Worm (Caenorhabditis elegans): Measurements from ENCODE around the gene F41E7.7.

DNA sequence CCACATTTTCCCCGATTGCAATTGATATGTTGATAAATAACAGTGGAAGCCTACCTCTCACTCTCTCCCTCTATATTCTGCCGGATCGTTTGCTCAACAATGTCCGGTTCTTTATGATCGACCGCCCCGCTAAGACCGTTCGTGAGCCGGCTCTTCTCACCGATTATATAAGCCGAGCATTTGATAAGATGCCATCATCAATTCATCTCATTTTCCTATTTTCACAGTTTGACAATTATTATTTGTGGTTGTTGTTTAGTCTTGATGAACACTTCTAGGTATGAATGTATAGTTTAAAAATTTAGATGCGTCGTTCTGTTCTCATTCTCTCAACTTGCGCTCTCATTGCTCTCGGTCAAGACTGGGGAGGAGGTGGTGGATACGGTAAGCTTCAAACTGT is 28.5 kb downstream of the F41E7.7 start, which contains the start of gene idpa-3:
- TF ChIP-seq ama-1 (optimal IDR thresholded peaks at IDR 0.05), result no peak
- TF ChIP-seq skn-1 (tag; optimal IDR thresholded peaks at IDR 0.05), result no peak
- no peak for TF ChIP-seq mdl-1 (tag; optimal IDR thresholded peaks at IDR 0.05)
- no peak for TF ChIP-seq zag-1 (tag; optimal IDR thresholded peaks at IDR 0.05)
- TF ChIP-seq saeg-2 (GFP tag; IDR thresholded peaks at IDR 0.05), result no peak
- TF ChIP-seq ztf-11 (tag; optimal IDR thresholded peaks at IDR 0.05), result no peak
- no peak for TF ChIP-seq lim-7 (GFP tag; IDR thresholded peaks at IDR 0.05)
- no peak for TF ChIP-seq F26F4.8 (GFP tag; conservative IDR thresholded peaks at IDR 0.05)
- no peak for TF ChIP-seq ztf-7 (tag; optimal IDR thresholded peaks at IDR 0.05)
- no peak for TF ChIP-seq dve-1 (tag; optimal IDR thresholded peaks at IDR 0.05; ENCODE audit: insufficient read depth)
- TF ChIP-seq ceh-20 (GFP tag; IDR thresholded peaks at IDR 0.05), result no peak
- TF ChIP-seq nhr-25 (tag; optimal IDR thresholded peaks at IDR 0.05; ENCODE audit: borderline replicate concordance, insufficient read depth), result no peak

Data from whole organism, L4 larva.